Worm (Caenorhabditis elegans) whole organism, L1 larva: ENCODE measurements around the gene sra-6.

Experiments used
- C16A3.4 ChIP-seq: fragments of 150-350 bp; optimal IDR thresholded peaks from 2 replicates; lab custom pipeline; 2014; ENCODE audit warnings: missing biosample characterization, missing genetic modification characterization
- F16B12.6 ChIP-seq: fragments of 150-350 bp; optimal IDR thresholded peaks from 2 replicates; lab custom pipeline; 2014; ENCODE audit warnings: missing biosample characterization, missing genetic modification characterization
- Y116A8C.19 ChIP-seq: sonication (generic microtip); optimal IDR thresholded peaks from 2 replicates; lab custom pipeline; 2016; ENCODE audit warnings: missing compliant biosample characterization, missing genetic modification characterization, borderline replicate concordance
- alr-1 ChIP-seq: fragments of 200-800 bp; sonication (Bioruptor generic); optimal IDR thresholded peaks from 2 replicates; lab custom pipeline; 2018; ENCODE audit warnings: borderline replicate concordance, mild to moderate bottlenecking, missing genetic modification characterization, missing compliant biosample characterization
- ceh-88 ChIP-seq: fragments of 200-800 bp; sonication (Bioruptor generic); IDR thresholded peaks from 2 replicates; pipeline ENCODE4 v1.3.6; 2022; ENCODE audit warnings: missing genetic modification characterization, missing compliant biosample characterization
- efl-1 ChIP-seq, 4 experiments: fragments of 150-350 bp; optimal IDR thresholded peaks in 3 of 4; peaks in 1 of 4; 1 replicate in 1 of 4; 2 replicates in 3 of 4; lab custom pipeline; 2014; ENCODE audit warnings: missing biosample characterization in 2 of 4, missing genetic modification characterization in 2 of 4, missing genetic modification reagents in 2 of 4
- egl-13 ChIP-seq: sonication (generic microtip); optimal IDR thresholded peaks from 2 replicates; lab custom pipeline; 2016; ENCODE audit warnings: missing genotype, missing genetic modification reagents, missing genetic modification characterization, missing compliant biosample characterization
- egl-27 ChIP-seq, 2 experiments: fragments of 150-350 bp in 1 of 2; sonication (generic microtip); optimal IDR thresholded peaks; 3 replicates each; lab custom pipeline; 2017 to 2018; ENCODE audit warnings: missing biosample characterization in 2 of 2, missing genetic modification characterization in 2 of 2, missing genetic modification reagents in 2 of 2
- elt-2 ChIP-seq: sonication (generic microtip); optimal IDR thresholded peaks from 2 replicates; lab custom pipeline; 2016; ENCODE audit warnings: missing genetic modification characterization, mild to moderate bottlenecking, inconsistent platforms, missing compliant biosample characterization, missing genetic modification reagents
- elt-3 ChIP-seq, 6 experiments: fragments of 150-350 bp in 1 of 6; sonication (generic microtip); optimal IDR thresholded peaks; 2 replicates each; lab custom pipeline; 2017 to 2018; ENCODE audit warnings: missing biosample characterization in 6 of 6, missing genetic modification characterization in 6 of 6, inconsistent platforms in 1 of 6
- ets-5 ChIP-seq: fragments of 200-800 bp; sonication (Bioruptor generic); IDR thresholded peaks from 2 replicates; pipeline ENCODE4 v1.3.6; 2022; ENCODE audit warnings: missing genetic modification characterization, missing compliant biosample characterization
- fkh-8 ChIP-seq: sonication (generic microtip); optimal IDR thresholded peaks from 2 replicates; lab custom pipeline; 2016; ENCODE audit warnings: mild to moderate bottlenecking, missing genetic modification characterization, missing compliant biosample characterization
- fos-1 ChIP-seq: fragments of 150-350 bp; optimal IDR thresholded peaks from 2 replicates; lab custom pipeline; 2014; ENCODE audit warnings: missing biosample characterization, missing genetic modification characterization
- hlh-4 ChIP-seq: sonication (generic microtip); optimal IDR thresholded peaks from 2 replicates; lab custom pipeline; 2016; ENCODE audit warnings: mild to moderate bottlenecking, missing genetic modification characterization, missing compliant biosample characterization
- jun-1 ChIP-seq: fragments of 150-350 bp; optimal IDR thresholded peaks from 2 replicates; lab custom pipeline; 2014; ENCODE audit warnings: missing biosample characterization, missing genetic modification reagents, missing genetic modification characterization
- lin-14 ChIP-seq: fragments of 200-800 bp; sonication (Bioruptor generic); optimal IDR thresholded peaks from 2 replicates; lab custom pipeline; 2018; ENCODE audit warnings: mild to moderate bottlenecking, missing genetic modification characterization, moderate library complexity, missing compliant biosample characterization
- lin-15B ChIP-seq: fragments of 150-350 bp; sonication (generic microtip); optimal IDR thresholded peaks from 3 replicates; lab custom pipeline; 2014; ENCODE audit warnings: missing biosample characterization, missing genetic modification characterization
- lir-3 ChIP-seq: sonication (generic microtip); optimal IDR thresholded peaks from 2 replicates; lab custom pipeline; 2016; ENCODE audit warnings: mild to moderate bottlenecking, missing genetic modification characterization, moderate library complexity, missing compliant biosample characterization; ENCODE audit not compliant: poor library complexity
- lsy-2 ChIP-seq, 2 experiments: fragments of 150-350 bp; optimal IDR thresholded peaks; 2 replicates each; lab custom pipeline; 2014; ENCODE audit warnings: missing biosample characterization in 2 of 2, missing genetic modification characterization in 2 of 2
- mab-9 ChIP-seq: fragments of 200-800 bp; sonication (Bioruptor generic); IDR thresholded peaks from 2 replicates; pipeline ENCODE4 v1.3.6; 2022; ENCODE audit warnings: missing genetic modification reagents, missing genetic modification characterization, missing compliant biosample characterization
- mdl-1 ChIP-seq, 2 experiments: fragments of 150-350 bp; optimal IDR thresholded peaks; 2 replicates each; lab custom pipeline; 2014 to 2017; ENCODE audit warnings: missing biosample characterization in 2 of 2, missing genetic modification characterization in 2 of 2, inconsistent platforms in 1 of 2
- mef-2 ChIP-seq: fragments of 150-350 bp; optimal IDR thresholded peaks from 2 replicates; lab custom pipeline; 2014; ENCODE audit warnings: missing biosample characterization, missing genetic modification characterization
- nhr-12 ChIP-seq: sonication (generic microtip); optimal IDR thresholded peaks from 2 replicates; lab custom pipeline; 2017; ENCODE audit warnings: missing biosample characterization, missing genetic modification characterization
- nhr-19 ChIP-seq: fragments of 200-800 bp; sonication (Bioruptor generic); conservative IDR thresholded peaks from 2 replicates; pipeline ENCODE4 v1.3.6; 2022; ENCODE audit warnings: missing genetic modification characterization, missing compliant biosample characterization
- nhr-20 ChIP-seq: sonication (generic microtip); optimal IDR thresholded peaks from 2 replicates; lab custom pipeline; 2016; ENCODE audit warnings: mild to moderate bottlenecking, missing genetic modification characterization, missing compliant biosample characterization
- nhr-71 ChIP-seq: sonication (generic microtip); optimal IDR thresholded peaks from 2 replicates; lab custom pipeline; 2016; ENCODE audit warnings: mild to moderate bottlenecking, missing genetic modification characterization, moderate library complexity, missing compliant biosample characterization
- nhr-76 ChIP-seq: sonication (generic microtip); optimal IDR thresholded peaks from 2 replicates; lab custom pipeline; 2017; ENCODE audit warnings: missing biosample characterization, missing genetic modification characterization
- nhr-84 ChIP-seq: sonication (generic microtip); optimal IDR thresholded peaks from 2 replicates; lab custom pipeline; 2017; ENCODE audit warnings: missing biosample characterization, missing genetic modification characterization
- nhr-90 ChIP-seq: sonication (generic microtip); optimal IDR thresholded peaks from 2 replicates; lab custom pipeline; 2016; ENCODE audit warnings: mild to moderate bottlenecking, missing genetic modification characterization, missing compliant biosample characterization; ENCODE audit not compliant: poor library complexity
- pag-3 ChIP-seq: sonication (generic microtip); optimal IDR thresholded peaks from 2 replicates; lab custom pipeline; 2017; ENCODE audit warnings: missing genetic modification characterization, mild to moderate bottlenecking, missing compliant biosample characterization, antibody characterized with exemption, borderline replicate concordance; ENCODE audit not compliant: insufficient read depth
- pqm-1 ChIP-seq: sonication (generic microtip); optimal IDR thresholded peaks from 3 replicates; lab custom pipeline; 2017; ENCODE audit warnings: missing biosample characterization, missing genetic modification characterization
- skn-1 ChIP-seq: fragments of 150-350 bp; optimal IDR thresholded peaks from 2 replicates; lab custom pipeline; 2014; ENCODE audit warnings: missing biosample characterization, missing genetic modification characterization
- snu-23 ChIP-seq: sonication (generic microtip); optimal IDR thresholded peaks from 2 replicates; lab custom pipeline; 2016; ENCODE audit warnings: missing genetic modification characterization, missing compliant biosample characterization
- sox-4 ChIP-seq: sonication (generic microtip); optimal IDR thresholded peaks from 2 replicates; lab custom pipeline; 2016; ENCODE audit warnings: missing genetic modification characterization, missing compliant biosample characterization
- sptf-1 ChIP-seq: fragments of 150-350 bp; optimal IDR thresholded peaks from 2 replicates; lab custom pipeline; 2014; ENCODE audit warnings: missing biosample characterization, missing genetic modification characterization
- swsn-7 ChIP-seq: sonication (generic microtip); optimal IDR thresholded peaks from 2 replicates; lab custom pipeline; 2016; ENCODE audit warnings: missing genetic modification characterization, missing compliant biosample characterization
- tbx-2 ChIP-seq: sonication (generic microtip); optimal IDR thresholded peaks from 2 replicates; lab custom pipeline; 2016; ENCODE audit warnings: missing genetic modification characterization, missing compliant biosample characterization
- tlp-1 ChIP-seq: fragments of 150-350 bp; optimal IDR thresholded peaks from 2 replicates; lab custom pipeline; 2014; ENCODE audit warnings: missing biosample characterization, missing genetic modification characterization
- unc-130 ChIP-seq: fragments of 150-350 bp; optimal IDR thresholded peaks from 2 replicates; lab custom pipeline; 2017; ENCODE audit warnings: missing biosample characterization, missing genetic modification characterization, inconsistent platforms
- unc-86 ChIP-seq: sonication (generic microtip); optimal IDR thresholded peaks from 2 replicates; lab custom pipeline; 2016; ENCODE audit warnings: missing genetic modification characterization, missing compliant biosample characterization
- unc-98 ChIP-seq: fragments of 200-800 bp; sonication (Bioruptor generic); IDR thresholded peaks from 2 replicates; pipeline ENCODE4 v1.3.6; 2022; ENCODE audit warnings: missing genetic modification characterization, missing compliant biosample characterization
- zag-1 ChIP-seq: fragments of 150-350 bp; optimal IDR thresholded peaks from 2 replicates; lab custom pipeline; 2014; ENCODE audit warnings: missing biosample characterization, missing genetic modification characterization
- ztf-11 ChIP-seq, 2 experiments: sonication (generic microtip); optimal IDR thresholded peaks; 2 replicates each; lab custom pipeline; 2016 to 2017; ENCODE audit warnings: missing genetic modification characterization in 2 of 2, missing biosample characterization in 1 of 2, missing compliant biosample characterization in 1 of 2
- ztf-4 ChIP-seq: fragments of 150-350 bp; optimal IDR thresholded peaks from 2 replicates; lab custom pipeline; 2014; ENCODE audit warnings: missing biosample characterization, missing genetic modification characterization

sra-6 gene

DNA sequence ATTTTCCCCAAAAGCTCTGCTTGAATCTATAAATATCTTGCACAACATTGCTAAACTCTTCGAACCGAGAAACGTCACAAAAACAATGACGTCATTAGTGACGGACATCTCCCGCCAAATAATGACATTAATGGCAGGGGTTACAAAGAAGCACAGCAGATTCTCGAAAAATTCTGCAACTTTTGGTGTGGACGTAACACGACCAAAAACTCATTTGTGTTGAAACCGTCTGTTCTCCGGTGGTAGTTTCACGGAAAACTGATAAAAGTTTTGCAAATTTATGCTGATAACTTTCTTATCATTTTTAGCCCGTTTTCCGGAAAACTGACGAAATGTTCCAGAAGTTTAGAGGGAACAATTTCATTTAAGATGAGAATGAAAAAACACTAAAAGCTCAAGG is 52.0 kb downstream of the sra-6 start:
- TF ChIP-seq unc-98 (no peak), lin-15B (tag; lab: Kevin White, UChicago) (no peak), zag-1 (tag; lab: Kevin White, UChicago) (no peak), lin-14 (GFP tag; lab: Kevin White, UChicago) (peak; percentile 37), unc-86 (tag; lab: Kevin White, UChicago) (no peak), tlp-1 (tag; lab: Kevin White, UChicago) (no peak), lsy-2 (tag; optimal IDR thresholded peaks at IDR 0.05; lab: Kevin White, UChicago) (no peak), sptf-1 (tag; lab: Kevin White, UChicago) (no peak), sox-4 (tag; lab: Kevin White, UChicago) (no peak), nhr-90 (no peak), ztf-11 (tag; optimal IDR thresholded peaks at IDR 0.05; lab: Kevin White, UChicago) (no peak), snu-23 (GFP tag; lab: Kevin White, UChicago) (no peak), fos-1 (tag; lab: Kevin White, UChicago) (no peak), mef-2 (tag; lab: Kevin White, UChicago) (no peak), nhr-12 (tag; lab: Kevin White, UChicago) (no peak), ceh-88 (GFP tag; lab: Robert Waterston, UW) (no peak), F16B12.6 (tag; lab: Kevin White, UChicago) (no peak), alr-1 (tag; lab: Kevin White, UChicago) (no peak), efl-1 (optimal IDR thresholded peaks at IDR 0.05; lab: Kevin White, UChicago) (no peak), efl-1 (GFP tag; optimal IDR thresholded peaks at IDR 0.05 in 1 of 2; lab: Kevin White, UChicago) (no peak), mab-9 (GFP tag; lab: Robert Waterston, UW) (no peak), egl-27 (tag; optimal IDR thresholded peaks at IDR 0.05; lab: Kevin White, UChicago) (no peak), elt-2 (tag; lab: Kevin White, UChicago) (peak; percentile 51), pqm-1 (tag; lab: Kevin White, UChicago) (peak; percentile 37), nhr-19 (no peak), jun-1 (tag; lab: Kevin White, UChicago) (no peak), tbx-2 (tag; lab: Kevin White, UChicago) (no peak), nhr-84 (tag; lab: Kevin White, UChicago) (no peak), ets-5 (GFP tag; lab: Robert Waterston, UW) (no peak), hlh-4 (tag; lab: Kevin White, UChicago) (no peak), Y116A8C.19 (tag; lab: Kevin White, UChicago) (no peak), ztf-4 (tag; lab: Kevin White, UChicago) (no peak), mdl-1 (tag; optimal IDR thresholded peaks at IDR 0.05; lab: Kevin White, UChicago) (no peak), C16A3.4 (no peak), fkh-8 (tag; lab: Kevin White, UChicago) (peak; percentile 1), skn-1 (tag; lab: Kevin White, UChicago) (no peak), pag-3 (tag; lab: Kevin White, UChicago) (no peak), lir-3 (tag; lab: Kevin White, UChicago) (no peak), nhr-20 (tag; lab: Kevin White, UChicago) (no peak), elt-3 (tag; optimal IDR thresholded peaks at IDR 0.05; lab: Kevin White, UChicago) (no peak), nhr-71 (tag; lab: Kevin White, UChicago) (peak; percentile 28), swsn-7 (tag; lab: Kevin White, UChicago) (no peak), egl-13 (no peak), unc-130 (tag; lab: Kevin White, UChicago) (no peak), nhr-76 (no peak)
